Worm (Caenorhabditis elegans) whole organism, young adult: ENCODE measurements around the gene R05H10.7.

Source experiments
- F37B4.10 ChIP-seq: fragments of 200-800 bp; sonication (Bioruptor generic); IDR thresholded peaks from 2 replicates; pipeline ENCODE4 v1.3.6; 2022; ENCODE audit warnings: missing genetic modification characterization, missing compliant biosample characterization
- F39B2.1 ChIP-seq: fragments of 200-800 bp; sonication (Bioruptor generic); IDR thresholded peaks from 2 replicates; pipeline ENCODE4 v1.3.6; 2022; ENCODE audit warnings: missing genetic modification reagents, missing genetic modification characterization, missing compliant biosample characterization
- F57A8.1 ChIP-seq: fragments of 200-800 bp; sonication (Bioruptor generic); optimal IDR thresholded peaks from 2 replicates; lab custom pipeline; 2018; ENCODE audit warnings: mild to moderate bottlenecking, missing genetic modification characterization, moderate library complexity, missing compliant biosample characterization
- Y53G8AR.9 ChIP-seq: fragments of 200-800 bp; sonication (Bioruptor generic); conservative IDR thresholded peaks from 2 replicates; pipeline ENCODE4 v1.3.6; 2022; ENCODE audit warnings: missing genetic modification reagents, missing genetic modification characterization, missing compliant biosample characterization
- Y79H2A.3 ChIP-seq: fragments of 200-800 bp; sonication (Bioruptor generic); conservative IDR thresholded peaks from 2 replicates; pipeline ENCODE4 v1.3.6; 2022; ENCODE audit warnings: missing genetic modification reagents, missing genetic modification characterization, missing compliant biosample characterization
- ZK185.1 ChIP-seq: sonication (generic microtip); optimal IDR thresholded peaks from 2 replicates; lab custom pipeline; 2016; ENCODE audit warnings: mild to moderate bottlenecking, missing genetic modification characterization, missing compliant biosample characterization; ENCODE audit not compliant: poor library complexity, severe bottlenecking
- aptf-3 ChIP-seq: fragments of 200-800 bp; sonication (Bioruptor generic); IDR thresholded peaks from 2 replicates; pipeline ENCODE4 v1.3.6; 2022; ENCODE audit warnings: missing genetic modification characterization, missing compliant biosample characterization
- atf-7 ChIP-seq: sonication (generic microtip); optimal IDR thresholded peaks from 2 replicates; lab custom pipeline; 2017; ENCODE audit warnings: mild to moderate bottlenecking, missing genetic modification characterization, missing compliant biosample characterization
- athp-1 ChIP-seq: sonication (generic microtip); optimal IDR thresholded peaks from 2 replicates; lab custom pipeline; 2017; ENCODE audit warnings: mild to moderate bottlenecking, missing genetic modification characterization, missing compliant biosample characterization
- bed-2 ChIP-seq: fragments of 200-800 bp; sonication (Bioruptor generic); IDR thresholded peaks from 2 replicates; pipeline ENCODE4 v1.3.6; 2022; ENCODE audit warnings: missing genetic modification reagents, missing genetic modification characterization, missing compliant biosample characterization
- cebp-1 ChIP-seq, 2 experiments: fragments of 200-800 bp in 1 of 2; sonication (Bioruptor generic) in 1 of 2; sonication (generic microtip) in 1 of 2; IDR thresholded peaks in 1 of 2; optimal IDR thresholded peaks in 1 of 2; 2 replicates each; pipeline versions ENCODE4 v1.3.6 to Lab custom; 2017 to 2022; ENCODE audit warnings: missing compliant biosample characterization in 2 of 2, missing genetic modification characterization in 2 of 2, mild to moderate bottlenecking in 1 of 2, missing genetic modification reagents in 1 of 2, moderate library complexity in 1 of 2
- ceh-100 ChIP-seq: fragments of 200-800 bp; sonication (Bioruptor generic); IDR thresholded peaks from 2 replicates; pipeline ENCODE4 v1.3.6; 2022; ENCODE audit warnings: missing genetic modification reagents, missing genetic modification characterization, missing compliant biosample characterization
- ceh-27 ChIP-seq: fragments of 200-800 bp; sonication (Bioruptor generic); optimal IDR thresholded peaks from 2 replicates; lab custom pipeline; 2018; ENCODE audit warnings: mild to moderate bottlenecking, missing genetic modification characterization, moderate library complexity, missing compliant biosample characterization
- die-1 ChIP-seq: sonication (generic microtip); optimal IDR thresholded peaks from 2 replicates; lab custom pipeline; 2016; ENCODE audit warnings: missing genotype, mild to moderate bottlenecking, missing genetic modification characterization, missing compliant biosample characterization
- dox-1 ChIP-seq: fragments of 200-800 bp; sonication (Bioruptor generic); IDR thresholded peaks from 2 replicates; pipeline ENCODE4 v1.3.6; 2022; ENCODE audit warnings: missing genetic modification reagents, missing genetic modification characterization, missing compliant biosample characterization
- efl-1 ChIP-seq: fragments of 150-350 bp; optimal IDR thresholded peaks from 2 replicates; lab custom pipeline; 2014; ENCODE audit warnings: missing biosample characterization, missing genetic modification reagents, missing genetic modification characterization
- ets-4 ChIP-seq: fragments of 200-800 bp; sonication (Bioruptor generic); optimal IDR thresholded peaks from 2 replicates; lab custom pipeline; 2018; ENCODE audit warnings: mild to moderate bottlenecking, missing genetic modification characterization, missing compliant biosample characterization
- fkh-3 ChIP-seq: sonication (generic microtip); optimal IDR thresholded peaks from 2 replicates; lab custom pipeline; 2016; ENCODE audit warnings: mild to moderate bottlenecking, missing genetic modification characterization, missing compliant biosample characterization
- gei-17 ChIP-seq: fragments of 200-800 bp; sonication (Bioruptor generic); optimal IDR thresholded peaks from 2 replicates; lab custom pipeline; 2018; ENCODE audit warnings: mild to moderate bottlenecking, missing genetic modification characterization, missing compliant biosample characterization
- hmg-1.2 ChIP-seq: fragments of 200-800 bp; sonication (Bioruptor generic); IDR thresholded peaks from 2 replicates; pipeline ENCODE4 v1.3.6; 2022; ENCODE audit warnings: missing genetic modification reagents, missing genetic modification characterization, missing compliant biosample characterization
- hmg-20 ChIP-seq: fragments of 200-800 bp; sonication (Bioruptor generic); IDR thresholded peaks from 2 replicates; pipeline ENCODE4 v1.3.6; 2022; ENCODE audit warnings: missing genetic modification reagents, missing genetic modification characterization, missing compliant biosample characterization
- lag-1 ChIP-seq: fragments of 200-800 bp; sonication (Bioruptor generic); IDR thresholded peaks from 2 replicates; pipeline ENCODE4 v1.3.6; 2022; ENCODE audit warnings: missing genetic modification reagents, missing genetic modification characterization, missing compliant biosample characterization
- let-526 ChIP-seq: fragments of 200-800 bp; sonication (Bioruptor generic); IDR thresholded peaks from 2 replicates; pipeline ENCODE4 v1.3.6; 2022; ENCODE audit warnings: missing genetic modification reagents, missing genetic modification characterization, missing compliant biosample characterization
- lin-26 ChIP-seq: fragments of 200-800 bp; sonication (Bioruptor generic); IDR thresholded peaks from 2 replicates; pipeline ENCODE4 v1.3.6; 2022; ENCODE audit warnings: missing genetic modification reagents, missing genetic modification characterization, missing compliant biosample characterization
- lsl-1 ChIP-seq: fragments of 200-800 bp; sonication (Bioruptor generic); optimal IDR thresholded peaks from 2 replicates; lab custom pipeline; 2018; ENCODE audit warnings: mild to moderate bottlenecking, missing genetic modification characterization, moderate library complexity, missing compliant biosample characterization
- madf-6 ChIP-seq: fragments of 200-800 bp; sonication (Bioruptor generic); IDR thresholded peaks from 2 replicates; pipeline ENCODE4 v1.3.6; 2022; ENCODE audit warnings: missing genetic modification reagents, missing genetic modification characterization, missing compliant biosample characterization
- mxl-1 ChIP-seq: sonication (generic microtip); optimal IDR thresholded peaks from 2 replicates; lab custom pipeline; 2016; ENCODE audit warnings: missing genetic modification characterization, missing compliant biosample characterization
- nfya-1 ChIP-seq: sonication (generic microtip); optimal IDR thresholded peaks from 2 replicates; lab custom pipeline; 2017; ENCODE audit warnings: antibody characterized with exemption, missing compliant biosample characterization, missing genetic modification characterization, borderline replicate concordance; ENCODE audit not compliant: insufficient read depth
- nfyb-1 ChIP-seq: fragments of 200-800 bp; sonication (Bioruptor generic); IDR thresholded peaks from 2 replicates; pipeline ENCODE4 v1.3.6; 2022; ENCODE audit warnings: missing genetic modification reagents, missing genetic modification characterization, missing compliant biosample characterization
- nhr-27 ChIP-seq: fragments of 200-800 bp; sonication (Bioruptor generic); optimal IDR thresholded peaks from 2 replicates; lab custom pipeline; 2018; ENCODE audit warnings: mild to moderate bottlenecking, missing genetic modification characterization, moderate library complexity, missing compliant biosample characterization
- nhr-80 ChIP-seq: sonication (generic microtip); optimal IDR thresholded peaks from 2 replicates; lab custom pipeline; 2016; ENCODE audit warnings: missing genetic modification characterization, missing compliant biosample characterization
- nhr-90 ChIP-seq: sonication (generic microtip); optimal IDR thresholded peaks from 2 replicates; lab custom pipeline; 2016; ENCODE audit warnings: missing genotype, mild to moderate bottlenecking, missing genetic modification characterization, missing compliant biosample characterization
- pha-4 ChIP-seq: fragments of 150-350 bp; sonication (generic microtip); optimal IDR thresholded peaks from 2 replicates; lab custom pipeline; 2014; ENCODE audit warnings: missing biosample characterization, missing genetic modification reagents, missing genetic modification characterization
- rcor-1 ChIP-seq: fragments of 200-800 bp; sonication (Bioruptor generic); IDR thresholded peaks from 2 replicates; pipeline ENCODE4 v1.3.6; 2022; ENCODE audit warnings: missing genetic modification reagents, missing genetic modification characterization, missing compliant biosample characterization
- rec-8 ChIP-seq, 2 experiments: sonication (generic microtip); optimal IDR thresholded peaks; 2 replicates each; lab custom pipeline; 2016; ENCODE audit warnings: mild to moderate bottlenecking in 2 of 2, missing genetic modification characterization in 2 of 2, missing genetic modification reagents in 2 of 2, missing genotype in 2 of 2, missing biosample characterization in 1 of 2, missing compliant biosample characterization in 1 of 2, moderate library complexity in 1 of 2
- repo-1 ChIP-seq: sonication (generic microtip); optimal IDR thresholded peaks from 2 replicates; lab custom pipeline; 2017; ENCODE audit warnings: mild to moderate bottlenecking, missing genetic modification characterization, missing compliant biosample characterization
- sptf-2 ChIP-seq: fragments of 200-800 bp; sonication (Bioruptor generic); optimal IDR thresholded peaks from 2 replicates; lab custom pipeline; 2018; ENCODE audit warnings: mild to moderate bottlenecking, missing genetic modification characterization, missing compliant biosample characterization
- unc-62 ChIP-seq: fragments of 150-350 bp; optimal IDR thresholded peaks from 2 replicates; lab custom pipeline; 2014; ENCODE audit warnings: missing biosample characterization, missing genetic modification reagents, missing genetic modification characterization
- xnd-1 ChIP-seq: sonication (generic microtip); optimal IDR thresholded peaks from 2 replicates; lab custom pipeline; 2016; ENCODE audit warnings: missing genotype, missing genetic modification reagents, missing genetic modification characterization, missing compliant biosample characterization
- zfh-2 ChIP-seq: fragments of 200-800 bp; sonication (Bioruptor generic); conservative IDR thresholded peaks from 2 replicates; pipeline ENCODE4 v1.3.6; 2022; ENCODE audit warnings: missing genetic modification reagents, missing genetic modification characterization, missing compliant biosample characterization

Gene R05H10.7

DNA sequence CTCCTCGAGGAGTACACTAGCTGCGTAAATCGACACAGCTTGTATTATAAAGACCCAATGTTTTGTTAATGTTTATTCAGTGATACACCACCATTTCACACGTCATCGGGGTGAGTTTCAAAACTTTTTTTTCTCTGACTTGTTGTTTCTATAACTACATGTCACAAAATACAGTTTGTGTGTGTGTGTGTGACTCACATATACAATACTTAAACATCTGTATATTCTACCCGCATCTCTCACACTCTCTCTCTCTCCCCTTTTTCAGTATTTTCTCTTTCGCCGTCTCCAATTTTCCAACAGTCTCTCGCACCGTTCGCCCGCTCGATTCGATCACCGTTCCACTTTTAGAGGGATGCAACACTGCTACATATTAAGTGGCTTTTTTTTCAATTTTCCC lies 43.9 kb upstream of the R05H10.7 start:
- no peak for TF ChIP-seq rcor-1 (GFP tag; lab: Robert Waterston, UW)
- no peak for TF ChIP-seq F39B2.1 (GFP tag; lab: Robert Waterston, UW)
- TF ChIP-seq ceh-100 (GFP tag; lab: Robert Waterston, UW), result no peak
- TF ChIP-seq cebp-1 (GFP tag; IDR thresholded peaks at IDR 0.05; lab: Robert Waterston, UW), result 0 out of 2 replicates have a peak, but pooled peaks have one; percentile 12
- peak; percentile 45 for TF ChIP-seq cebp-1 (tag; optimal IDR thresholded peaks at IDR 0.05; lab: Kevin White, UChicago)
- no peak for TF ChIP-seq nhr-90
- no peak for TF ChIP-seq nfyb-1 (GFP tag; lab: Robert Waterston, UW)
- TF ChIP-seq rec-8 (tag; optimal IDR thresholded peaks at IDR 0.05; lab: Kevin White, UChicago), result no peak
- no peak for TF ChIP-seq let-526
- TF ChIP-seq athp-1, result no peak
- TF ChIP-seq mxl-1 (tag; lab: Kevin White, UChicago), result no peak
- TF ChIP-seq aptf-3 (GFP tag; lab: Robert Waterston, UW), result no peak
- peak; percentile 38 for TF ChIP-seq unc-62
- no peak for TF ChIP-seq pha-4 (tag; lab: Kevin White, UChicago)
- TF ChIP-seq bed-2 (GFP tag; lab: Robert Waterston, UW), result no peak
- TF ChIP-seq nhr-80 (tag; lab: Kevin White, UChicago), result peak; percentile 53
- peak; percentile 80; the same call in 1 of the 2 replicates for TF ChIP-seq hmg-1.2 (GFP tag; lab: Robert Waterston, UW)
- TF ChIP-seq zfh-2 (GFP tag; lab: Robert Waterston, UW), result 0 out of 2 replicates have a peak, but pooled peaks have one; percentile 21
- TF ChIP-seq, all 124 proteins: peak for 5

DNA sequence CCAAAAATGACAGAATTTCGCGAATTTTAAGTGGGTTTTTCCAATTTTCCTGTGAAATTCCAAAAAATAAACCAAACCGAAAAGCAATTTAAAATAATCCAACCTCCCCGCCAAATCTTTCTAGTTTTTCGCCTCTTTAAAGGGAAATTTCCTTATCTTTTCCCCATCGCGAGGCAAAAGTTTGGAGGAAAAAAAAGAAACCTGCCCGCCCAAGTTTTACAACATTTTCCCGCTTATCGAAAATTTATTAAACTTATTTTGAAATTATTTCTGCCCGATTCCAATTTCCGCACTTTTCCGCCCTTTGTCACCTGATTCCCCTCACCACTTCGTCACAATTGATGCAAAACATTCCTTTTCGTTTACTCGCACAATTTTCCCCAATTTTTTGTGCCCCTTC lies 43.1 kb upstream of the R05H10.7 start, which contains the start of gene osta-3:
Gene osta-3 (plus strand): TSS at position 301 of the 400 bp plus-strand sequence.
- TF ChIP-seq efl-1 (GFP tag; lab: Kevin White, UChicago) (peak; percentile 13), madf-6 (GFP tag; lab: Robert Waterston, UW) (peak; percentile 54; the same call in 1 of the 2 replicates), F37B4.10 (GFP tag; lab: Robert Waterston, UW) (no peak)
- TF ChIP-seq, all 124 proteins: peak for 2

DNA sequence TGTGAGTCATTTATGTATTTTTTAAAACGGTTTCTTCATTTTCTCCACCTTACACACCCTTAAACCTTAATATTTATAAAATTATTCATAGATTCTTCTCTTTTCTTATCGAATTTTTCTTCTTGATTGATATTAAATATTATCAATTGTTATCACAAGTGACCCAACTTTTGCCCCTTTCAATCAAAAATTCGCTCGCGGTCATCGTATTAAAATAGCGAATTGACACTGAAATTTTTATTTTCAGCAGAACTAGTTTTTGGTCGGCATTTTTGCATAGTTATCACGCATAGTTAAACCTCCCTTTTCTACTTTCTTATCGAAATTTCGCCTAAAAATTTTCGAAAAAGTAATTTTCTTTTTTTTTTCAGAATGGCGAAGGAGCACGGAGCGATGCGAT lies 42.7 kb upstream of the R05H10.7 start:
- TF ChIP-seq Y53G8AR.9, result 0 out of 2 replicates have a peak, but pooled peaks have one; percentile 39
- TF ChIP-seq Y79H2A.3 (GFP tag; lab: Robert Waterston, UW), result no peak
- TF ChIP-seq lag-1, result no peak
- TF ChIP-seq dox-1 (GFP tag; lab: Robert Waterston, UW), result peak; percentile 45; the same call in 1 of the 2 replicates
- TF ChIP-seq F57A8.1, result no peak
- TF ChIP-seq nhr-80 (tag; lab: Kevin White, UChicago), result peak; percentile 84
- peak; percentile 24 for TF ChIP-seq unc-62
- no peak for TF ChIP-seq cebp-1 (GFP tag; IDR thresholded peaks at IDR 0.05; lab: Robert Waterston, UW)
- TF ChIP-seq cebp-1 (tag; optimal IDR thresholded peaks at IDR 0.05; lab: Kevin White, UChicago), result peak; percentile 38

DNA sequence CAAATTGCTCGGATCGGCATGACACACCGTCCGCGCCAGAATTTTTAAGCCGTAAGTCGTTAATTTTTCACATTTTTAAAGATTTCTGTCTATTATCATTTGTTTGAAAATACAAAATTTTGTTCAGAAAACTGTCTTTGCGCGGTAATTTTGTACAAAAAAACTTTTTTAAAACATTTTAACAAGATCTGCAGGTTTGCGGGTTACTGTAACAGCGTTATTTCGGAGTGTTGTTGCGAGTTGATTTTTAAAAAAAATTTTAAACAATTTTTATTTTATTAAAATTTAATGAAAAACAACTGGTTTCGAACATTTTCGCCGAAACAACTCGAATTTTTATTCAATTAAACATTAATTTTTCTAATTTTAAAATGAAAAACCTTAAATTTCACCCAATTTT lies 42.2 kb upstream of the R05H10.7 start:
- TF ChIP-seq lsl-1 (peak; percentile 69), ceh-27 (GFP tag; lab: Kevin White, UChicago) (no peak), madf-6 (GFP tag; lab: Robert Waterston, UW) (0 out of 2 replicates have a peak, but pooled peaks have one; percentile 9), fkh-3 (no peak), nhr-90 (no peak)

DNA sequence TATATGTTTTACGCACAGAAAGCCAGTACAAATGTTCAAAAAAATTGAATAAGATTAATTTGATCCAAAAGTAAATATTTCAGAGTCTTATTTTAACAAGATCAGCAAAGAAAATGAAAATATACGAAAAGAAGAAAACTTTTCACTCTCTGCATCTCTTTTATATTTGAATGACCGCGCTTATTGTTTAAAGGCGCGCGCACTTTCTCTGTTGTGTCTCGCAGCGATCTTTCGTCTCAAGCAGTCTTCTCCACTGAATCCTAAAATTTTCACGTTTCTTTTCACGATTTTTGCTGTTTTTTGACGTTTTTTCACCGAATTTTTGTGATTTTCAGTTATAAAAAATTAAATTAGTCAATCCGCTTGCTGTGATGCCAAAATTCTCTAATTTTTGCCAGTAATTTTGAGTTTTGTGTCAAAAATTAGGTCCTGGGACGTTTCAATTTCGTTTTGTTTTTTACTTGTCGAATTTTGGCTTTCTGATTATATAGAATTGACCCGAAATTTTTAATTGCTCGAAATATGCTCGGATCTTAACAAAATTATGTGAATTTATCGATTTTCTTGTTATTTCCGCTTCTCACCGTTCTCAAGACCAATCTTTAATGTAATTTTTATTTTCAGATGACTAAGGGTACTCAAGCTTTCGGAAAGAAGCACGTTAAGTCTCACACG lies 40.3 kb upstream of the R05H10.7 start, which contains the start of gene W01D2.1:
Gene W01D2.1 (plus strand): TSS at position 625 of the 675 bp plus-strand sequence.
- TF ChIP-seq nfya-1 (no peak), xnd-1 (tag; lab: Kevin White, UChicago) (peak; percentile 6), nhr-27 (tag; lab: Kevin White, UChicago) (no peak), efl-1 (GFP tag; lab: Kevin White, UChicago) (peak; percentile 67), nhr-90 (no peak), ets-4 (GFP tag; lab: Kevin White, UChicago) (no peak), die-1 (no peak), repo-1 (tag; lab: Kevin White, UChicago) (no peak), atf-7 (tag; lab: Kevin White, UChicago) (no peak), bed-2 (GFP tag; lab: Robert Waterston, UW) (no peak), gei-17 (GFP tag; lab: Kevin White, UChicago) (no peak), hmg-20 (GFP tag; lab: Robert Waterston, UW) (no peak), sptf-2 (GFP tag; lab: Kevin White, UChicago) (no peak), ZK185.1 (peak; percentile 30), lin-26 (GFP tag; lab: Robert Waterston, UW) (no peak)
